Worm (Caenorhabditis elegans) whole organism, L4/young adult: ENCODE measurements around the gene Y46G5A.34.

Source experiments
- dao-5 ChIP-seq: sonication (generic microtip); optimal IDR thresholded peaks from 2 replicates; lab custom pipeline; 2016; ENCODE audit warnings: missing genotype, missing genetic modification characterization, moderate library complexity, missing compliant biosample characterization
- him-1 ChIP-seq: sonication (generic microtip); optimal IDR thresholded peaks from 2 replicates; lab custom pipeline; 2016; ENCODE audit warnings: missing genotype, missing genetic modification reagents, missing genetic modification characterization, missing compliant biosample characterization

DNA sequence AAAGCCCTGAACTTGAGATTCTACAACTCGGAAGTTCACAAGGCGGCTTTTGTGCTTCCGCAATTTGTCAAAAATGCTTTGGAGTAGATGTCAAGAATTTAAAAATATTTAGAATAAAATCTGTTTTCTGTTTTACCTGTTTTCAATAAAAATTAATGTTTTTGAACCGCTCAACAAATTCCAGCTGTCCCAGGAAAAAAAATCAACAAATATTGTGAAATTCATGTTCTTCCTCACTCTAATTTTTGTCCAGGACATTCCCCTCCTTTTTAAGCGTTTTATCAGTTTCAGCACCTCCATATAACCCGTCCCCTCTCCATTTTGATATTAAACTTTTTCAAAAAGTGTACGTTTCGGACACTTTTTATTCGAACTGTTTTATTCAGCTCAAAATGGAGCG is 34.2 kb downstream of the Y46G5A.34 start, which contains the start of gene Y46G5A.20:
- no peak for TF ChIP-seq dao-5 (tag; lab: Kevin White, UChicago)
- no peak for TF ChIP-seq him-1 (tag; lab: Kevin White, UChicago)
